Worm (Caenorhabditis elegans) whole organism, L4 larva: Measurements from ENCODE around the gene F36H5.14.
A peak's percentile ranks its signal among the peaks of the same experiment; 100 is the strongest.

Source experiments
- F37D6.2 ChIP-seq: sonication (generic microtip); optimal IDR thresholded peaks from 2 replicates; lab custom pipeline; 2016; ENCODE audit warnings: mild to moderate bottlenecking, missing genetic modification characterization, missing compliant biosample characterization
- F44E2.7 ChIP-seq: fragments of 200-800 bp; sonication (Bioruptor generic); IDR thresholded peaks from 2 replicates; pipeline ENCODE4 v2.1.2; 2022; ENCODE audit warnings: missing genetic modification characterization, missing compliant biosample characterization
- Y5F2A.4 ChIP-seq: fragments of 200-800 bp; sonication (Bioruptor generic); optimal IDR thresholded peaks from 2 replicates; lab custom pipeline; 2018; ENCODE audit warnings: mild to moderate bottlenecking, missing genetic modification characterization, missing compliant biosample characterization
- aly-2 ChIP-seq: sonication (generic microtip); optimal IDR thresholded peaks from 2 replicates; lab custom pipeline; 2018; ENCODE audit warnings: missing biosample characterization, missing genetic modification characterization
- ama-1 ChIP-seq: fragments of 150-350 bp; optimal IDR thresholded peaks from 2 replicates; lab custom pipeline; 2014; ENCODE audit warnings: inconsistent platforms, mixed read lengths
- arid-1 ChIP-seq: fragments of 200-800 bp; sonication (Bioruptor generic); conservative IDR thresholded peaks from 2 replicates; pipeline ENCODE4 v1.3.6; 2022; ENCODE audit warnings: missing genetic modification reagents, missing genetic modification characterization, missing compliant biosample characterization
- attf-4 ChIP-seq: sonication (generic microtip); optimal IDR thresholded peaks from 3 replicates; lab custom pipeline; 2017; ENCODE audit warnings: missing biosample characterization, missing genetic modification characterization
- ceh-28 ChIP-seq: fragments of 150-350 bp; optimal IDR thresholded peaks from 2 replicates; lab custom pipeline; 2014; ENCODE audit warnings: missing biosample characterization, missing genetic modification reagents, missing genetic modification characterization
- ceh-44 ChIP-seq: fragments of 200-800 bp; sonication (Bioruptor generic); IDR thresholded peaks from 2 replicates; pipeline ENCODE4 v1.3.6; 2022; ENCODE audit warnings: missing genetic modification reagents, missing genetic modification characterization, missing compliant biosample characterization
- ceh-62 ChIP-seq: sonication (generic microtip); optimal IDR thresholded peaks from 2 replicates; lab custom pipeline; 2017; ENCODE audit warnings: missing biosample characterization, missing genetic modification characterization
- ceh-82 ChIP-seq: sonication (generic microtip); optimal IDR thresholded peaks from 2 replicates; lab custom pipeline; 2017; ENCODE audit warnings: missing biosample characterization, missing genetic modification characterization
- cey-2 ChIP-seq: sonication (generic microtip); optimal IDR thresholded peaks from 3 replicates; lab custom pipeline; 2017; ENCODE audit warnings: missing genetic modification characterization, mild to moderate bottlenecking, missing compliant biosample characterization, antibody characterized with exemption, borderline replicate concordance; ENCODE audit not compliant: insufficient read depth
- daf-19 ChIP-seq: fragments of 200-800 bp; sonication (Bioruptor generic); conservative IDR thresholded peaks from 2 replicates; pipeline ENCODE4 v1.3.6; 2022; ENCODE audit warnings: missing genetic modification characterization, missing compliant biosample characterization
- daf-8 ChIP-seq: fragments of 200-800 bp; sonication (Bioruptor generic); IDR thresholded peaks from 2 replicates; pipeline ENCODE4 v1.3.6; 2022; ENCODE audit warnings: missing genetic modification characterization, missing compliant biosample characterization
- egl-27 ChIP-seq: sonication (generic microtip); optimal IDR thresholded peaks from 3 replicates; lab custom pipeline; 2017; ENCODE audit warnings: missing biosample characterization, missing genetic modification reagents, missing genetic modification characterization
- egl-43 ChIP-seq: fragments of 200-800 bp; sonication (Bioruptor generic); IDR thresholded peaks from 2 replicates; pipeline ENCODE4 v1.3.6; 2022; ENCODE audit warnings: missing genetic modification reagents, missing genetic modification characterization, missing compliant biosample characterization
- gei-8 ChIP-seq: fragments of 200-800 bp; sonication (Bioruptor generic); optimal IDR thresholded peaks from 2 replicates; lab custom pipeline; 2018; ENCODE audit warnings: mild to moderate bottlenecking, missing genetic modification characterization, missing compliant biosample characterization
- hif-1 ChIP-seq, 2 experiments: sonication (generic microtip); optimal IDR thresholded peaks; 2 replicates each; lab custom pipeline; 2016 to 2017; ENCODE audit warnings: missing compliant biosample characterization in 2 of 2, missing genetic modification characterization in 2 of 2, missing genetic modification reagents in 2 of 2, missing genotype in 2 of 2, mild to moderate bottlenecking in 1 of 2
- hlh-30 ChIP-seq: sonication (generic microtip); optimal IDR thresholded peaks from 2 replicates; lab custom pipeline; 2017; ENCODE audit warnings: antibody characterized with exemption, mild to moderate bottlenecking, missing genetic modification characterization, missing compliant biosample characterization; ENCODE audit not compliant: insufficient read depth
- lin-13 ChIP-seq: fragments of 150-350 bp; optimal IDR thresholded peaks from 2 replicates; lab custom pipeline; 2014; ENCODE audit warnings: missing biosample characterization, missing genetic modification reagents, missing genetic modification characterization
- lin-15B ChIP-seq: fragments of 150-350 bp; sonication (generic microtip); optimal IDR thresholded peaks from 3 replicates; lab custom pipeline; 2014; ENCODE audit warnings: missing biosample characterization, missing genetic modification characterization
- lin-29 ChIP-seq: fragments of 200-800 bp; sonication (Bioruptor generic); IDR thresholded peaks from 2 replicates; pipeline ENCODE4 v1.3.6; 2022; ENCODE audit warnings: missing genetic modification reagents, missing genetic modification characterization, missing compliant biosample characterization
- madf-9 ChIP-seq: fragments of 200-800 bp; sonication (Bioruptor generic); conservative IDR thresholded peaks from 2 replicates; pipeline ENCODE4 v1.3.6; 2022; ENCODE audit warnings: missing genetic modification reagents, missing genetic modification characterization, missing compliant biosample characterization
- mxl-2 ChIP-seq: fragments of 200-800 bp; sonication (Bioruptor generic); conservative IDR thresholded peaks from 2 replicates; pipeline ENCODE4 v1.3.6; 2022; ENCODE audit warnings: missing genetic modification reagents, missing genetic modification characterization, missing compliant biosample characterization
- nhr-28 ChIP-seq: fragments of 150-350 bp; optimal IDR thresholded peaks from 2 replicates; lab custom pipeline; 2014; ENCODE audit warnings: missing biosample characterization, missing genetic modification characterization
- nhr-6 ChIP-seq: fragments of 150-350 bp; optimal IDR thresholded peaks from 2 replicates; lab custom pipeline; 2014; ENCODE audit warnings: missing biosample characterization, missing genetic modification characterization
- nhr-77 ChIP-seq: fragments of 150-350 bp; optimal IDR thresholded peaks from 2 replicates; lab custom pipeline; 2014; ENCODE audit warnings: missing biosample characterization, missing genetic modification characterization
- php-3 ChIP-seq: fragments of 200-800 bp; sonication (Bioruptor generic); IDR thresholded peaks from 2 replicates; pipeline ENCODE4 v1.3.6; 2022; ENCODE audit warnings: missing genetic modification reagents, missing genetic modification characterization, missing compliant biosample characterization
- skn-1 ChIP-seq: fragments of 150-350 bp; optimal IDR thresholded peaks from 2 replicates; lab custom pipeline; 2014; ENCODE audit warnings: missing biosample characterization, missing genetic modification characterization
- snpc-4 ChIP-seq: fragments of 150-350 bp; optimal IDR thresholded peaks from 2 replicates; lab custom pipeline; 2014; ENCODE audit warnings: missing biosample characterization, missing genetic modification characterization
- spr-3 ChIP-seq: fragments of 200-800 bp; sonication (Bioruptor generic); optimal IDR thresholded peaks from 2 replicates; lab custom pipeline; 2018; ENCODE audit warnings: mild to moderate bottlenecking, missing genetic modification characterization, missing compliant biosample characterization
- unc-62 ChIP-seq, 3 experiments: fragments of 150-350 bp in 1 of 3; sonication (generic microtip); optimal IDR thresholded peaks in 2 of 3; peaks in 1 of 3; 1 replicate in 1 of 3; 2 replicates in 2 of 3; lab custom pipeline; 2014 to 2017; ENCODE audit warnings: missing biosample characterization in 3 of 3, missing genetic modification characterization in 3 of 3, missing genetic modification reagents in 3 of 3, missing genotype in 1 of 3
- vab-7 ChIP-seq: fragments of 200-800 bp; sonication (Bioruptor generic); IDR thresholded peaks from 2 replicates; pipeline ENCODE4 v1.3.6; 2022; ENCODE audit warnings: missing genetic modification reagents, missing genetic modification characterization, missing compliant biosample characterization
- zfp-3 ChIP-seq: fragments of 200-800 bp; sonication (Bioruptor generic); conservative IDR thresholded peaks from 2 replicates; pipeline ENCODE4 v1.3.6; 2022; ENCODE audit warnings: missing genetic modification reagents, missing genetic modification characterization, missing compliant biosample characterization
- zip-2 ChIP-seq: fragments of 150-350 bp; optimal IDR thresholded peaks from 2 replicates; lab custom pipeline; 2014; ENCODE audit warnings: missing biosample characterization, missing genetic modification characterization
- ztf-11 ChIP-seq: fragments of 150-350 bp; optimal IDR thresholded peaks from 2 replicates; lab custom pipeline; 2014; ENCODE audit warnings: missing biosample characterization, missing genetic modification characterization

Gene F36H5.14

ce11 chrII:1786209-1786608 is 10.9 kb downstream of the F36H5.14 start, which contains the start of gene C08F1.10:
C08F1.10 (minus strand) TSS chrII:1786309.
- TF ChIP-seq lin-29 (GFP tag; lab: Robert Waterston, UW) (no peak), mxl-2 (no peak), nhr-28 (tag; lab: Kevin White, UChicago) (no peak), ztf-11 (tag; lab: Kevin White, UChicago) (no peak), egl-27 (tag; lab: Kevin White, UChicago) (no peak), ama-1 (lab: Kevin White, UChicago) (no peak), ceh-28 (tag; lab: Kevin White, UChicago) (no peak), daf-19 (GFP tag; lab: Robert Waterston, UW) (no peak), nhr-77 (no peak), zip-2 (no peak), hif-1 (tag; optimal IDR thresholded peaks at IDR 0.05; lab: Kevin White, UChicago) (no peak)

ce11 chrII:1787208-1787607 is 11.9 kb downstream of the F36H5.14 start:
- TF ChIP-seq skn-1 (tag; lab: Kevin White, UChicago) (no peak), hlh-30 (tag; lab: Kevin White, UChicago) (no peak), attf-4 (no peak), unc-62 (GFP tag; optimal IDR thresholded peaks at IDR 0.05 in 1 of 2; lab: Kevin White, UChicago) (peak in 1 of 2 experiments; percentile 97), unc-62 (tag; optimal IDR thresholded peaks at IDR 0.05; lab: Kevin White, UChicago) (no peak)

- TF ChIP-seq ama-1 (lab: Kevin White, UChicago) (no peak), aly-2 (tag; lab: Kevin White, UChicago) (no peak), madf-9 (GFP tag; lab: Robert Waterston, UW) (no peak), daf-8 (GFP tag; lab: Robert Waterston, UW) (no peak), F37D6.2 (tag; lab: Kevin White, UChicago) (no peak), mxl-2 (no peak), spr-3 (no peak), ceh-82 (tag; lab: Kevin White, UChicago) (no peak), Y5F2A.4 (GFP tag; lab: Kevin White, UChicago) (no peak), egl-27 (tag; lab: Kevin White, UChicago) (no peak), F44E2.7 (GFP tag; lab: Robert Waterston, UW) (no peak), ceh-44 (GFP tag; lab: Robert Waterston, UW) (no peak)
These were observed 12.8 kb downstream of the F36H5.14 start, which contains the start of the genes C08F1.6 and fbxb-13 for ce11 chrII:1788087-1788486. C08F1.6 (minus strand) TSS chrII:1788187. fbxb-13 (plus strand) TSS chrII:1788277.

ce11 chrII:1806358-1806757 is 31.0 kb downstream of the F36H5.14 start, which contains the start of gene C08F1.12:
C08F1.12 (minus strand) TSS chrII:1806458.
- no peak for TF ChIP-seq nhr-6 (tag; lab: Kevin White, UChicago)
- no peak for TF ChIP-seq daf-19 (GFP tag; lab: Robert Waterston, UW)
- TF ChIP-seq snpc-4 (tag; lab: Kevin White, UChicago), result no peak
- TF ChIP-seq ceh-62 (tag; lab: Kevin White, UChicago), result no peak
- no peak for TF ChIP-seq arid-1 (GFP tag; lab: Robert Waterston, UW)
- TF ChIP-seq lin-13 (GFP tag; lab: Kevin White, UChicago), result no peak
- TF ChIP-seq ceh-28 (tag; lab: Kevin White, UChicago), result no peak
- no peak for TF ChIP-seq gei-8 (GFP tag; lab: Kevin White, UChicago)
- no peak for TF ChIP-seq egl-43 (GFP tag; lab: Robert Waterston, UW)
- no peak for TF ChIP-seq lin-15B (tag; lab: Kevin White, UChicago)
- no peak for TF ChIP-seq vab-7 (GFP tag; lab: Robert Waterston, UW)
- TF ChIP-seq cey-2 (tag; lab: Kevin White, UChicago), result no peak
- no peak for TF ChIP-seq zfp-3 (GFP tag; lab: Robert Waterston, UW)
- no peak for TF ChIP-seq php-3 (GFP tag; lab: Robert Waterston, UW)
